Worm (Caenorhabditis elegans): ENCODE data around the gene K08E3.2.

ce11 chrIII:13716831-13717230 is 31.7 kb downstream of the K08E3.2 start:
- no peak for TF ChIP-seq fos-1 (tag; optimal IDR thresholded peaks at IDR 0.05)
- TF ChIP-seq blmp-1 (tag; optimal IDR thresholded peaks at IDR 0.05), result no peak
- TF ChIP-seq dpl-1 (GFP tag; optimal IDR thresholded peaks at IDR 0.05), result no peak
- TF ChIP-seq nhr-90 (tag; optimal IDR thresholded peaks at IDR 0.05; ENCODE audit: poor library complexity), result no peak
- no peak for TF ChIP-seq nhr-19 (GFP tag; conservative IDR thresholded peaks at IDR 0.05)
- no peak for TF ChIP-seq nhr-11 (tag; optimal IDR thresholded peaks at IDR 0.05)
